Fruit fly (Drosophila melanogaster) whole organism, embryonic: Measurements from ENCODE around the gene CG17717.

Experiments
- CG11085 ChIP-seq: fragments of 200-800 bp; sonication (Bioruptor generic); IDR thresholded peaks from 2 replicates; pipeline ENCODE4 v1.3.6; 2022; ENCODE audit warnings: missing biosample characterization, missing genetic modification characterization
- CG11695 ChIP-seq: fragments of 200-800 bp; sonication (Bioruptor generic); IDR thresholded peaks from 3 replicates; pipeline ENCODE4 v1.3.6; 2022; ENCODE audit warnings: missing biosample characterization, missing genetic modification characterization
- CG14050 ChIP-seq: fragments of 200-800 bp; sonication (Bioruptor generic); IDR thresholded peaks from 3 replicates; pipeline ENCODE4 v1.3.6; 2022; ENCODE audit warnings: missing biosample characterization, missing genetic modification characterization
- CG15269 ChIP-seq: fragments of 200-800 bp; sonication (Bioruptor generic); optimal IDR thresholded peaks from 2 replicates; lab custom pipeline; 2018; ENCODE audit warnings: missing biosample characterization, mild to moderate bottlenecking, missing genetic modification characterization, moderate library complexity
- CG15696 ChIP-seq: fragments of 200-800 bp; sonication (Bioruptor generic); optimal IDR thresholded peaks from 2 replicates; lab custom pipeline; 2019; ENCODE audit warnings: missing biosample characterization, mild to moderate bottlenecking, missing genetic modification characterization, moderate library complexity
- CG17328 ChIP-seq: fragments of 200-800 bp; sonication (Bioruptor generic); IDR thresholded peaks from 2 replicates; pipeline ENCODE4 v1.3.6; 2022; ENCODE audit warnings: missing biosample characterization, missing genetic modification characterization
- CG17802 ChIP-seq: fragments of 200-800 bp; sonication (Bioruptor generic); optimal IDR thresholded peaks from 2 replicates; lab custom pipeline; 2018; ENCODE audit warnings: missing biosample characterization, mild to moderate bottlenecking, missing genetic modification characterization, moderate library complexity
- CG2129 ChIP-seq: fragments of 200-800 bp; sonication (Bioruptor generic); IDR thresholded peaks from 2 replicates; pipeline ENCODE4 v1.3.6; 2022; ENCODE audit warnings: missing biosample characterization, missing genetic modification characterization; ENCODE audit not compliant: partially characterized antibody
- CG2678 ChIP-seq: fragments of 200-800 bp; sonication (Bioruptor generic); optimal IDR thresholded peaks from 3 replicates; lab custom pipeline; 2019; ENCODE audit warnings: missing biosample characterization, mild to moderate bottlenecking, missing genetic modification characterization, moderate library complexity
- CG2889 ChIP-seq: fragments of 200-800 bp; sonication (Bioruptor generic); IDR thresholded peaks from 3 replicates; pipeline ENCODE4 v1.3.6; 2022; ENCODE audit warnings: missing biosample characterization, missing genetic modification characterization
- CG31388 ChIP-seq: fragments of 200-800 bp; sonication (Bioruptor generic); optimal IDR thresholded peaks from 2 replicates; lab custom pipeline; 2016; ENCODE audit warnings: missing biosample characterization, missing genetic modification characterization
- CG32532 ChIP-seq: fragments of 200-800 bp; sonication (Bioruptor generic); IDR thresholded peaks from 2 replicates; pipeline ENCODE4 v1.3.6; 2022; ENCODE audit warnings: missing biosample characterization, missing genetic modification characterization
- CG32767 ChIP-seq: fragments of 200-800 bp; sonication (Bioruptor generic); IDR thresholded peaks from 2 replicates; pipeline ENCODE4 v1.3.6; 2022; ENCODE audit warnings: missing biosample characterization, missing genetic modification characterization
- CG3407 ChIP-seq: fragments of 200-800 bp; sonication (Bioruptor generic); optimal IDR thresholded peaks from 2 replicates; lab custom pipeline; 2018; ENCODE audit warnings: missing biosample characterization, mild to moderate bottlenecking, missing genetic modification characterization
- CG6175 ChIP-seq: fragments of 200-800 bp; sonication (Bioruptor generic); IDR thresholded peaks from 3 replicates; pipeline ENCODE4 v1.3.6; 2022; ENCODE audit warnings: missing biosample characterization, missing genetic modification characterization
- CG6683 ChIP-seq: fragments of 200-800 bp; sonication (Bioruptor generic); optimal IDR thresholded peaks from 2 replicates; lab custom pipeline; 2017; ENCODE audit warnings: missing biosample characterization, mild to moderate bottlenecking, missing genetic modification characterization, missing genetic modification reagents
- CG6765 ChIP-seq: fragments of 200-800 bp; sonication (Bioruptor generic); optimal IDR thresholded peaks from 3 replicates; lab custom pipeline; 2017; ENCODE audit warnings: missing biosample characterization, mild to moderate bottlenecking, missing genetic modification characterization
- CG9876 ChIP-seq: fragments of 200-800 bp; sonication (Bioruptor generic); optimal IDR thresholded peaks from 2 replicates; lab custom pipeline; 2016; ENCODE audit warnings: missing biosample characterization, missing genetic modification characterization
- Chrac-16 ChIP-seq: fragments of 200-800 bp; sonication (Bioruptor generic); optimal IDR thresholded peaks from 3 replicates; lab custom pipeline; 2016; ENCODE audit warnings: missing biosample characterization, missing genetic modification characterization
- CrebB ChIP-seq: fragments of 200-800 bp; sonication (Bioruptor generic); optimal IDR thresholded peaks from 3 replicates; lab custom pipeline; 2018; ENCODE audit warnings: missing biosample characterization, mild to moderate bottlenecking, missing genetic modification characterization
- Doc3 ChIP-seq: fragments of 200-800 bp; sonication (Bioruptor generic); IDR thresholded peaks from 3 replicates; pipeline ENCODE4 v1.3.6; 2022; ENCODE audit warnings: missing biosample characterization, missing genetic modification characterization; ENCODE audit not compliant: partially characterized antibody
- ERR ChIP-seq: fragments of 200-800 bp; sonication (Bioruptor generic); optimal IDR thresholded peaks from 2 replicates; lab custom pipeline; 2016; ENCODE audit warnings: missing biosample characterization, missing genetic modification characterization
- Ets97D ChIP-seq: fragments of 200-800 bp; sonication (Bioruptor generic); optimal IDR thresholded peaks from 3 replicates; lab custom pipeline; 2016; ENCODE audit warnings: missing biosample characterization, missing genetic modification characterization
- HLH4C ChIP-seq: fragments of 200-800 bp; sonication (Bioruptor generic); IDR thresholded peaks from 3 replicates; pipeline ENCODE4 v1.3.6; 2022; ENCODE audit warnings: missing biosample characterization, missing genetic modification characterization; ENCODE audit not compliant: partially characterized antibody
- Lim3 ChIP-seq: fragments of 200-800 bp; sonication (Bioruptor generic); IDR thresholded peaks from 2 replicates; pipeline ENCODE4 v1.3.6; 2022; ENCODE audit warnings: missing biosample characterization, missing genetic modification characterization
- NFAT ChIP-seq: fragments of 200-800 bp; sonication (Bioruptor generic); IDR thresholded peaks from 2 replicates; pipeline ENCODE4 v1.3.6; 2022; ENCODE audit warnings: missing biosample characterization, missing genetic modification characterization
- Oaz ChIP-seq: fragments of 200-800 bp; sonication (Bioruptor generic); IDR thresholded peaks from 2 replicates; pipeline ENCODE4 v1.3.6; 2022; ENCODE audit warnings: missing biosample characterization, missing genetic modification characterization
- Ptx1 ChIP-seq: fragments of 200-800 bp; sonication (Bioruptor generic); IDR thresholded peaks from 2 replicates; pipeline ENCODE4 v1.3.6; 2022; ENCODE audit warnings: missing biosample characterization, missing genetic modification characterization
- Rfx ChIP-seq: fragments of 200-800 bp; sonication (Bioruptor generic); IDR thresholded peaks from 2 replicates; pipeline ENCODE4 v1.3.6; 2022; ENCODE audit warnings: missing biosample characterization, missing genetic modification characterization
- Sry-δ ChIP-seq: fragments of 200-800 bp; sonication (Bioruptor generic); optimal IDR thresholded peaks from 2 replicates; lab custom pipeline; 2016; ENCODE audit warnings: missing biosample characterization, missing genetic modification characterization
- Ssrp ChIP-seq: fragments of 200-800 bp; sonication (Bioruptor generic); optimal IDR thresholded peaks from 2 replicates; lab custom pipeline; 2018; ENCODE audit warnings: missing biosample characterization, mild to moderate bottlenecking, missing genetic modification characterization, moderate library complexity
- Xrp1 ChIP-seq: fragments of 200-800 bp; sonication (Bioruptor generic); IDR thresholded peaks from 2 replicates; pipeline ENCODE4 v1.3.6; 2022; ENCODE audit warnings: missing biosample characterization, missing genetic modification characterization
- al ChIP-seq: fragments of 200-800 bp; sonication (Bioruptor generic); IDR thresholded peaks from 2 replicates; pipeline ENCODE4 v1.3.6; 2022; ENCODE audit warnings: missing biosample characterization, missing genetic modification characterization
- chinmo ChIP-seq: fragments of 200-800 bp; sonication (Bioruptor generic); IDR thresholded peaks from 4 replicates; pipeline ENCODE4 v1.3.6; 2022; ENCODE audit warnings: missing biosample characterization, missing genetic modification characterization; ENCODE audit not compliant: partially characterized antibody
- da ChIP-seq: fragments of 200-800 bp; sonication (Bioruptor generic); optimal IDR thresholded peaks from 2 replicates; lab custom pipeline; 2016; ENCODE audit warnings: missing biosample characterization, missing genetic modification characterization
- dysf ChIP-seq: fragments of 200-800 bp; sonication (Bioruptor generic); IDR thresholded peaks from 3 replicates; pipeline ENCODE4 v1.3.6; 2022; ENCODE audit warnings: missing biosample characterization, missing genetic modification characterization
- ems ChIP-seq: fragments of 200-800 bp; sonication (Bioruptor generic); optimal IDR thresholded peaks from 3 replicates; lab custom pipeline; 2016; ENCODE audit warnings: missing biosample characterization, missing genetic modification characterization
- esg ChIP-seq: fragments of 200-800 bp; sonication (Bioruptor generic); conservative IDR thresholded peaks from 2 replicates; pipeline ENCODE4 v1.3.6; 2022; ENCODE audit warnings: missing biosample characterization, missing genetic modification characterization
- gem ChIP-seq: fragments of 200-800 bp; sonication (Bioruptor generic); optimal IDR thresholded peaks from 2 replicates; lab custom pipeline; 2019; ENCODE audit warnings: missing biosample characterization, mild to moderate bottlenecking, missing genetic modification characterization, moderate library complexity
- grau ChIP-seq: fragments of 200-800 bp; optimal IDR thresholded peaks from 3 replicates; lab custom pipeline; 2019; ENCODE audit warnings: missing biosample characterization, mild to moderate bottlenecking, missing genetic modification characterization, moderate library complexity
- ken ChIP-seq: fragments of 200-800 bp; sonication (Bioruptor generic); IDR thresholded peaks from 3 replicates; pipeline ENCODE4 v1.3.6; 2022; ENCODE audit warnings: missing biosample characterization, missing genetic modification characterization
- lmd ChIP-seq: fragments of 200-800 bp; sonication (Bioruptor generic); IDR thresholded peaks from 2 replicates; pipeline ENCODE4 v1.3.6; 2022; ENCODE audit warnings: missing biosample characterization, missing genetic modification characterization
- mirr ChIP-seq: fragments of 200-800 bp; sonication (Bioruptor generic); optimal IDR thresholded peaks from 3 replicates; lab custom pipeline; 2018; ENCODE audit warnings: missing biosample characterization, mild to moderate bottlenecking, missing genetic modification characterization
- otp ChIP-seq: fragments of 200-800 bp; sonication (Bioruptor generic); IDR thresholded peaks from 3 replicates; pipeline ENCODE4, ENCODE4 v1.3.6; 2022; ENCODE audit warnings: missing biosample characterization, missing genetic modification characterization
- prd ChIP-seq, 3 experiments: fragments of >200 bp in 2 of 3; fragments of 200-800 bp in 1 of 3; sonication (Bioruptor generic) in 1 of 3; optimal IDR thresholded peaks in 2 of 3; IDR thresholded peaks in 1 of 3; 2 replicates in 2 of 3; 3 replicates in 1 of 3; pipeline versions ENCODE4 v1.3.6 to Lab custom; 2017 to 2022; ENCODE audit warnings: missing biosample characterization in 1 of 3, missing genetic modification characterization in 1 of 3
- pum ChIP-seq: fragments of 200-800 bp; sonication (Bioruptor generic); optimal IDR thresholded peaks from 2 replicates; lab custom pipeline; 2016; ENCODE audit warnings: missing biosample characterization, missing genetic modification characterization
- shn ChIP-seq: fragments of 200-800 bp; sonication (Bioruptor generic); optimal IDR thresholded peaks from 3 replicates; lab custom pipeline; 2016; ENCODE audit warnings: missing biosample characterization, missing genetic modification characterization
- stc ChIP-seq: fragments of 200-800 bp; sonication (Bioruptor generic); IDR thresholded peaks from 2 replicates; pipeline ENCODE4 v1.3.6; 2022; ENCODE audit warnings: missing biosample characterization, missing genetic modification characterization
- tap ChIP-seq: fragments of 200-800 bp; optimal IDR thresholded peaks from 3 replicates; lab custom pipeline; 2019; ENCODE audit warnings: missing biosample characterization, mild to moderate bottlenecking, missing genetic modification characterization, moderate library complexity
- tna ChIP-seq: fragments of 200-800 bp; sonication (Bioruptor generic); IDR thresholded peaks from 2 replicates; pipeline ENCODE4 v1.3.6; 2022; ENCODE audit warnings: missing biosample characterization, missing genetic modification characterization; ENCODE audit not compliant: partially characterized antibody

CG17717 gene

dm6 chrX:6574488-6574887 lies 14.6 kb upstream of the CG17717 start (continued):
- TF ChIP-seq CG6683 (GFP tag; lab: Kevin White, UChicago), result no peak
- no peak for TF ChIP-seq otp (GFP tag; lab: Robert Waterston, UW)
- peak; percentile 36; the same call in 1 of the 2 replicates for TF ChIP-seq Oaz (GFP tag; lab: Robert Waterston, UW)
- no peak for TF ChIP-seq CG2678
- TF ChIP-seq Chrac-16 (GFP tag; lab: Kevin White, UChicago), result no peak
- peak; percentile 28; the same call in 1 of the 2 replicates for TF ChIP-seq CG17328 (GFP tag; lab: Robert Waterston, UW)
- TF ChIP-seq NFAT (GFP tag; lab: Robert Waterston, UW), result 0 out of 2 replicates have a peak, but pooled peaks have one; percentile 27
- peak; percentile 51; the same call in 1 of the 2 replicates for TF ChIP-seq stc (GFP tag; lab: Robert Waterston, UW)
- peak; percentile 5 for TF ChIP-seq pum (GFP tag; lab: Kevin White, UChicago)
- TF ChIP-seq tna (GFP tag; lab: Robert Waterston, UW), result no peak
- no peak for TF ChIP-seq CG3407
- no peak for TF ChIP-seq Ets97D (GFP tag; lab: Kevin White, UChicago)
- TF ChIP-seq ems (GFP tag; lab: Kevin White, UChicago), result no peak
- TF ChIP-seq CG31388, result no peak
- TF ChIP-seq CG15269, result peak; percentile 4
- peak; percentile 55; the same call in 1 of the 3 replicates for TF ChIP-seq ken (GFP tag; lab: Robert Waterston, UW)
- no peak for TF ChIP-seq CrebB (tag; lab: Kevin White, UChicago)
- no peak for TF ChIP-seq CG11085
- no peak for TF ChIP-seq CG6175
- no peak for TF ChIP-seq tap (tag; lab: Kevin White, UChicago)
- no peak for TF ChIP-seq Sry-δ (GFP tag; lab: Kevin White, UChicago)
- TF ChIP-seq ERR (GFP tag; lab: Kevin White, UChicago), result no peak
- TF ChIP-seq CG11695 (GFP tag; lab: Robert Waterston, UW), result 0 out of 3 replicates have a peak, but pooled peaks have one; percentile 11
- TF ChIP-seq CG32767, result no peak
- 0 out of 3 replicates have a peak, but pooled peaks have one; percentile 37 for TF ChIP-seq CG2889 (GFP tag; lab: Robert Waterston, UW)
- peak; percentile 53 for TF ChIP-seq CG32532
- TF ChIP-seq lmd (GFP tag; lab: Robert Waterston, UW), result peak; percentile 41; the same call in 1 of the 2 replicates
- no peak for TF ChIP-seq CG15696 (tag; lab: Kevin White, UChicago)
- no peak for TF ChIP-seq CG17802 (tag; lab: Kevin White, UChicago)
- peak; percentile 60 for TF ChIP-seq Ptx1 (GFP tag; lab: Robert Waterston, UW)
- no peak for TF ChIP-seq CG6765 (GFP tag; lab: Kevin White, UChicago)
- peak; percentile 56; the same call in 2 of the 3 replicates for TF ChIP-seq dysf
- peak; percentile 11 for TF ChIP-seq Ssrp (tag; lab: Kevin White, UChicago)
- peak; percentile 74 for TF ChIP-seq Rfx (GFP tag; lab: Robert Waterston, UW)
- peak; percentile 47 for TF ChIP-seq gem
- TF ChIP-seq al (GFP tag; lab: Robert Waterston, UW), result 0 out of 2 replicates have a peak, but pooled peaks have one; percentile 32
- no peak for TF ChIP-seq prd (optimal IDR thresholded peaks at IDR 0.05; lab: Kevin White, UChicago)
- peak; percentile 49; the same call in 1 of the 3 replicates for TF ChIP-seq prd (GFP tag; IDR thresholded peaks at IDR 0.05; lab: Robert Waterston, UW)
- TF ChIP-seq grau, result peak; percentile 18
- no peak for TF ChIP-seq CG2129 (GFP tag; lab: Robert Waterston, UW)
- no peak for TF ChIP-seq CG9876 (GFP tag; lab: Kevin White, UChicago)
- no peak for TF ChIP-seq HLH4C (GFP tag; lab: Robert Waterston, UW)
- TF ChIP-seq mirr (GFP tag; lab: Kevin White, UChicago), result no peak
- peak; percentile 35; the same call in 1 of the 2 replicates for TF ChIP-seq Xrp1 (GFP tag; lab: Robert Waterston, UW)
- TF ChIP-seq Lim3 (GFP tag; lab: Robert Waterston, UW), result no peak
- no peak for TF ChIP-seq shn (GFP tag; lab: Kevin White, UChicago)
- no peak for TF ChIP-seq Doc3
- no peak for TF ChIP-seq da (GFP tag; lab: Kevin White, UChicago)
- peak; percentile 36; the same call in 1 of the 2 replicates for TF ChIP-seq esg (GFP tag; lab: Robert Waterston, UW)
- 0 out of 3 replicates have a peak, but pooled peaks have one; percentile 14 for TF ChIP-seq CG14050 (GFP tag; lab: Robert Waterston, UW)
- no peak for TF ChIP-seq chinmo (GFP tag; lab: Robert Waterston, UW)
